Fruit fly (Drosophila melanogaster) whole organism, embryonic: ENCODE data around the gene CG7530.

Experiments used
- ATbp ChIP-seq: fragments of 200-800 bp; sonication (Bioruptor generic); optimal IDR thresholded peaks from 2 replicates; lab custom pipeline; 2017; ENCODE audit warnings: missing biosample characterization, mild to moderate bottlenecking, missing genetic modification characterization, missing genetic modification reagents
- Antp ChIP-seq: fragments of 200-800 bp; sonication (Bioruptor generic); optimal IDR thresholded peaks from 3 replicates; lab custom pipeline; 2016; ENCODE audit warnings: missing biosample characterization, missing genetic modification characterization
- Atf6 ChIP-seq: fragments of 200-800 bp; sonication (Bioruptor generic); IDR thresholded peaks from 2 replicates; pipeline ENCODE4 v1.3.6; 2022; ENCODE audit warnings: missing biosample characterization, missing genetic modification characterization
- Bgb ChIP-seq: fragments of 200-800 bp; sonication (Bioruptor generic); IDR thresholded peaks from 2 replicates; pipeline ENCODE4 v1.3.6; 2022; ENCODE audit warnings: missing biosample characterization, missing genetic modification characterization; ENCODE audit not compliant: partially characterized antibody
- CG10959 ChIP-seq: fragments of 200-800 bp; sonication (Bioruptor generic); IDR thresholded peaks from 2 replicates; pipeline ENCODE4 v1.3.6; 2022; ENCODE audit warnings: missing biosample characterization, missing genetic modification characterization
- CG11247 ChIP-seq: fragments of 200-800 bp; sonication (Bioruptor generic); IDR thresholded peaks from 2 replicates; pipeline ENCODE4 v1.3.6; 2022; ENCODE audit warnings: missing biosample characterization, missing genetic modification characterization
- CG11398 ChIP-seq: fragments of 200-800 bp; sonication (Bioruptor generic); optimal IDR thresholded peaks from 2 replicates; lab custom pipeline; 2016; ENCODE audit warnings: missing biosample characterization, missing genetic modification characterization
- CG11723 ChIP-seq: fragments of 200-800 bp; sonication (Bioruptor generic); optimal IDR thresholded peaks from 2 replicates; lab custom pipeline; 2017; ENCODE audit warnings: missing biosample characterization, mild to moderate bottlenecking, missing genetic modification characterization
- CG13296 ChIP-seq: fragments of 200-800 bp; sonication (Bioruptor generic); optimal IDR thresholded peaks from 3 replicates; lab custom pipeline; 2018; ENCODE audit warnings: missing biosample characterization, mild to moderate bottlenecking, missing genetic modification characterization
- CG14667 ChIP-seq: fragments of 200-800 bp; sonication (Bioruptor generic); IDR thresholded peaks from 2 replicates; pipeline ENCODE4 v1.3.6; 2022; ENCODE audit warnings: missing biosample characterization, missing genetic modification characterization
- CG14710 ChIP-seq: fragments of 200-800 bp; sonication (Bioruptor generic); optimal IDR thresholded peaks from 3 replicates; lab custom pipeline; 2019; ENCODE audit warnings: missing biosample characterization, mild to moderate bottlenecking, missing genetic modification characterization, moderate library complexity
- CG15479 ChIP-seq: fragments of 200-800 bp; sonication (Bioruptor generic); optimal IDR thresholded peaks from 3 replicates; lab custom pipeline; 2019; ENCODE audit warnings: missing biosample characterization, mild to moderate bottlenecking, missing genetic modification characterization, moderate library complexity
- CG15514 ChIP-seq: fragments of 200-800 bp; sonication (Bioruptor generic); optimal IDR thresholded peaks from 3 replicates; lab custom pipeline; 2017; ENCODE audit warnings: missing biosample characterization, missing genetic modification characterization, mild to moderate bottlenecking, moderate library complexity, missing genetic modification reagents
- CG15601 ChIP-seq: fragments of 200-800 bp; sonication (Bioruptor generic); optimal IDR thresholded peaks from 3 replicates; lab custom pipeline; 2019; ENCODE audit warnings: missing biosample characterization, mild to moderate bottlenecking, missing genetic modification characterization, moderate library complexity
- CG17568 ChIP-seq: fragments of 200-800 bp; sonication (Bioruptor generic); optimal IDR thresholded peaks from 2 replicates; lab custom pipeline; 2018; ENCODE audit warnings: missing biosample characterization, mild to moderate bottlenecking, missing genetic modification characterization, moderate library complexity
- CG1792 ChIP-seq: fragments of 200-800 bp; sonication (Bioruptor generic); optimal IDR thresholded peaks from 2 replicates; lab custom pipeline; 2016; ENCODE audit warnings: missing biosample characterization, missing genetic modification characterization
- CG30431 ChIP-seq: fragments of 200-800 bp; sonication (Bioruptor generic); optimal IDR thresholded peaks from 2 replicates; lab custom pipeline; 2017; ENCODE audit warnings: missing biosample characterization, missing genetic modification characterization
- CG3847 ChIP-seq: fragments of 200-800 bp; sonication (Bioruptor generic); IDR thresholded peaks from 2 replicates; pipeline ENCODE4 v1.3.6; 2022; ENCODE audit warnings: missing biosample characterization, missing genetic modification characterization
- CG4424 ChIP-seq: fragments of 200-800 bp; sonication (Bioruptor generic); optimal IDR thresholded peaks from 3 replicates; lab custom pipeline; 2016; ENCODE audit warnings: missing biosample characterization, missing genetic modification characterization
- CG4707 ChIP-seq: fragments of 200-800 bp; sonication (Bioruptor generic); optimal IDR thresholded peaks from 2 replicates; lab custom pipeline; 2018; ENCODE audit warnings: missing biosample characterization, mild to moderate bottlenecking, missing genetic modification characterization, moderate library complexity
- CG7839 ChIP-seq: fragments of 200-800 bp; sonication (Bioruptor generic); optimal IDR thresholded peaks from 3 replicates; lab custom pipeline; 2018; ENCODE audit warnings: missing biosample characterization, mild to moderate bottlenecking, missing genetic modification characterization, moderate library complexity
- Dbx ChIP-seq: fragments of 200-800 bp; sonication (Bioruptor generic); IDR thresholded peaks from 3 replicates; pipeline ENCODE4 v1.3.6; 2022; ENCODE audit warnings: missing biosample characterization, missing genetic modification characterization
- Doc2 ChIP-seq: fragments of 200-800 bp; sonication (Bioruptor generic); IDR thresholded peaks from 2 replicates; pipeline ENCODE4 v1.3.6; 2022; ENCODE audit warnings: missing biosample characterization, missing genetic modification characterization
- Ets97D ChIP-seq: fragments of 200-800 bp; sonication (Bioruptor generic); optimal IDR thresholded peaks from 3 replicates; lab custom pipeline; 2016; ENCODE audit warnings: missing biosample characterization, missing genetic modification characterization
- H15 ChIP-seq: fragments of 200-800 bp; sonication (Bioruptor generic); IDR thresholded peaks from 3 replicates; pipeline ENCODE4 v1.3.6; 2022; ENCODE audit warnings: missing biosample characterization, missing genetic modification characterization
- Hand ChIP-seq: fragments of 200-800 bp; sonication (Bioruptor generic); optimal IDR thresholded peaks from 2 replicates; lab custom pipeline; 2017; ENCODE audit warnings: mild to moderate bottlenecking, missing biosample characterization, missing genetic modification reagents, missing genetic modification characterization
- Hr39 ChIP-seq: fragments of >200 bp; optimal IDR thresholded peaks from 2 replicates; lab custom pipeline; 2017
- Hr51 ChIP-seq, 2 experiments: fragments of 200-800 bp; sonication (Bioruptor generic); optimal IDR thresholded peaks; 2 replicates in 1 of 2; 3 replicates in 1 of 2; lab custom pipeline; 2016 to 2018; ENCODE audit warnings: missing biosample characterization in 2 of 2, missing genetic modification characterization in 2 of 2, mild to moderate bottlenecking in 1 of 2, moderate library complexity in 1 of 2
- Kr ChIP-seq: fragments of 200-800 bp; sonication (Bioruptor generic); optimal IDR thresholded peaks from 2 replicates; lab custom pipeline; 2017; ENCODE audit warnings: missing biosample characterization, mild to moderate bottlenecking, missing genetic modification characterization
- Lpt ChIP-seq: fragments of >200 bp; optimal IDR thresholded peaks from 2 replicates; lab custom pipeline; 2018; ENCODE audit warnings: missing biosample characterization, missing genetic modification characterization
- MTF-1 ChIP-seq: fragments of 200-800 bp; sonication (Bioruptor generic); optimal IDR thresholded peaks from 2 replicates; lab custom pipeline; 2018; ENCODE audit warnings: missing biosample characterization, mild to moderate bottlenecking, missing genetic modification characterization, borderline replicate concordance
- Pdp1 ChIP-seq, 2 experiments: fragments of 200-800 bp; sonication (Bioruptor generic); optimal IDR thresholded peaks; 3 replicates each; lab custom pipeline; 2016; ENCODE audit warnings: missing biosample characterization in 2 of 2, missing genetic modification characterization in 2 of 2, mild to moderate bottlenecking in 1 of 2, moderate library complexity in 1 of 2
- Taf1 ChIP-seq: fragments of 200-800 bp; sonication (Bioruptor generic); IDR thresholded peaks from 2 replicates; pipeline ENCODE4 v1.3.6; 2022; ENCODE audit warnings: missing biosample characterization, missing genetic modification characterization
- amos ChIP-seq: fragments of 200-800 bp; sonication (Bioruptor generic); IDR thresholded peaks from 2 replicates; pipeline ENCODE4 v1.3.6; 2022; ENCODE audit warnings: missing biosample characterization, missing genetic modification characterization; ENCODE audit not compliant: partially characterized antibody
- bbx ChIP-seq: fragments of 200-800 bp; sonication (Bioruptor generic); IDR thresholded peaks from 2 replicates; pipeline ENCODE4 v1.3.6; 2022; ENCODE audit warnings: missing biosample characterization, missing genetic modification characterization; ENCODE audit not compliant: partially characterized antibody
- bowl ChIP-seq: fragments of 200-800 bp; sonication (Bioruptor generic); IDR thresholded peaks from 2 replicates; pipeline ENCODE4 v1.3.6; 2022; ENCODE audit warnings: missing biosample characterization, missing genetic modification characterization
- chif ChIP-seq, 2 experiments: fragments of 200-800 bp; sonication (Bioruptor generic); optimal IDR thresholded peaks; 3 replicates each; lab custom pipeline; 2016; ENCODE audit warnings: missing biosample characterization in 2 of 2, missing genetic modification characterization in 2 of 2
- cwo ChIP-seq: fragments of 200-800 bp; sonication (Bioruptor generic); optimal IDR thresholded peaks from 3 replicates; lab custom pipeline; 2017; ENCODE audit warnings: missing biosample characterization, missing genetic modification characterization, mild to moderate bottlenecking, moderate library complexity, missing genetic modification reagents
- disco-r ChIP-seq: fragments of 200-800 bp; sonication (Bioruptor generic); optimal IDR thresholded peaks from 2 replicates; lab custom pipeline; 2016; ENCODE audit warnings: missing biosample characterization, missing genetic modification characterization
- dpn ChIP-seq, 2 experiments: fragments of 200-800 bp; sonication (Bioruptor generic); optimal IDR thresholded peaks; 3 replicates each; lab custom pipeline; 2016; ENCODE audit warnings: missing biosample characterization in 2 of 2, missing genetic modification characterization in 2 of 2
- en ChIP-seq: fragments of 200-800 bp; sonication (Bioruptor generic); optimal IDR thresholded peaks from 2 replicates; lab custom pipeline; 2016; ENCODE audit warnings: missing biosample characterization, missing genetic modification characterization
- mld ChIP-seq: fragments of 200-800 bp; sonication (Bioruptor generic); IDR thresholded peaks from 3 replicates; pipeline ENCODE4 v1.3.6; 2022; ENCODE audit warnings: missing biosample characterization, missing genetic modification characterization; ENCODE audit not compliant: partially characterized antibody
- otp ChIP-seq: fragments of 200-800 bp; sonication (Bioruptor generic); IDR thresholded peaks from 3 replicates; pipeline ENCODE4, ENCODE4 v1.3.6; 2022; ENCODE audit warnings: missing biosample characterization, missing genetic modification characterization
- run ChIP-seq: fragments of 200-800 bp; sonication (Bioruptor generic); optimal IDR thresholded peaks from 3 replicates; lab custom pipeline; 2018; ENCODE audit warnings: missing biosample characterization, mild to moderate bottlenecking, missing genetic modification characterization
- sd ChIP-seq: fragments of 200-800 bp; sonication (Bioruptor generic); optimal IDR thresholded peaks from 3 replicates; lab custom pipeline; 2018; ENCODE audit warnings: missing biosample characterization, mild to moderate bottlenecking, missing genetic modification characterization, moderate library complexity
- shn ChIP-seq: fragments of 200-800 bp; sonication (Bioruptor generic); optimal IDR thresholded peaks from 3 replicates; lab custom pipeline; 2016; ENCODE audit warnings: missing biosample characterization, missing genetic modification characterization
- sima ChIP-seq: fragments of 200-800 bp; sonication (Bioruptor generic); optimal IDR thresholded peaks from 2 replicates; lab custom pipeline; 2016; ENCODE audit warnings: missing biosample characterization, missing genetic modification characterization
- ssp ChIP-seq: fragments of 200-800 bp; sonication (Bioruptor generic); IDR thresholded peaks from 2 replicates; pipeline ENCODE4 v1.3.6; 2022; ENCODE audit warnings: missing biosample characterization, missing genetic modification characterization
- unpg ChIP-seq: fragments of 200-800 bp; sonication (Bioruptor generic); optimal IDR thresholded peaks from 3 replicates; lab custom pipeline; 2018; ENCODE audit warnings: missing biosample characterization, mild to moderate bottlenecking, missing genetic modification characterization, moderate library complexity

CG7530 gene

dm6 chr3R:14692230-14692970 lies 38.9 kb downstream of the CG7530 start (continued):
- peak; percentile 35 for TF ChIP-seq disco-r (GFP tag; lab: Kevin White, UChicago)
- peak; percentile 83 for TF ChIP-seq CG4424 (GFP tag; lab: Kevin White, UChicago)
- TF ChIP-seq Hand: no peak
- no peak for TF ChIP-seq Taf1
- TF ChIP-seq Pdp1 (GFP tag; optimal IDR thresholded peaks at IDR 0.05; lab: Kevin White, UChicago): peak; percentile 59
- no peak for TF ChIP-seq Atf6
- no peak for TF ChIP-seq run (tag; lab: Kevin White, UChicago)
- TF ChIP-seq Bgb (GFP tag; lab: Robert Waterston, UW): no peak
- 0 out of 2 replicates have a peak, but pooled peaks have one; percentile 8 for TF ChIP-seq amos (GFP tag; lab: Robert Waterston, UW)
- TF ChIP-seq CG17568 (GFP tag; lab: Kevin White, UChicago): peak; percentile 32
- peak; percentile 50 for TF ChIP-seq ssp
- no peak for TF ChIP-seq CG11398 (GFP tag; lab: Kevin White, UChicago)
- peak; percentile 44 for TF ChIP-seq CG11723 (GFP tag; lab: Kevin White, UChicago)
- peak in 1 of 2 experiments; percentile 30 for TF ChIP-seq Hr51 (GFP tag; optimal IDR thresholded peaks at IDR 0.05; lab: Kevin White, UChicago)
- TF ChIP-seq CG14710 (tag; lab: Kevin White, UChicago): peak; percentile 86
- TF ChIP-seq bowl (GFP tag; lab: Robert Waterston, UW): no peak
- peak; percentile 47 to 54 for TF ChIP-seq dpn (GFP tag; optimal IDR thresholded peaks at IDR 0.05; lab: Kevin White, UChicago)
- TF ChIP-seq sima: no peak
- no peak for TF ChIP-seq Lpt (GFP tag; lab: Kevin White, UChicago)
- peak; percentile 74; the same call in 2 of the 3 replicates for TF ChIP-seq otp (GFP tag; lab: Robert Waterston, UW)
- TF ChIP-seq CG15514 (GFP tag; lab: Kevin White, UChicago): no peak
- TF ChIP-seq CG3847 (GFP tag; lab: Robert Waterston, UW): no peak
- TF ChIP-seq Doc2 (GFP tag; lab: Robert Waterston, UW): no peak
- TF ChIP-seq MTF-1 (GFP tag; lab: Kevin White, UChicago): peak; percentile 42
- no peak for TF ChIP-seq Dbx (GFP tag; lab: Robert Waterston, UW)
- TF ChIP-seq chif (GFP tag; optimal IDR thresholded peaks at IDR 0.05; lab: Kevin White, UChicago): peak; percentile 71 to 79
- peak; percentile 69 for TF ChIP-seq Antp (GFP tag; lab: Kevin White, UChicago)
- TF ChIP-seq en (GFP tag; lab: Kevin White, UChicago): no peak
- TF ChIP-seq CG15601 (tag; lab: Kevin White, UChicago): peak; percentile 83
- TF ChIP-seq H15 (GFP tag; lab: Robert Waterston, UW): peak; percentile 55; the same call in 2 of the 3 replicates
- TF ChIP-seq unpg (GFP tag; lab: Kevin White, UChicago): peak; percentile 72
- TF ChIP-seq cwo: no peak
- TF ChIP-seq CG13296 (GFP tag; lab: Kevin White, UChicago): no peak
- TF ChIP-seq CG14667: peak; percentile 35; the same call in 1 of the 2 replicates
- TF ChIP-seq Ets97D (GFP tag; lab: Kevin White, UChicago): no peak
- TF ChIP-seq CG4707 (GFP tag; lab: Kevin White, UChicago): peak; percentile 53
- TF ChIP-seq sd: peak; percentile 51
- peak; percentile 74 for TF ChIP-seq ATbp (GFP tag; lab: Kevin White, UChicago)
- TF ChIP-seq bbx (GFP tag; lab: Robert Waterston, UW): no peak
- no peak for TF ChIP-seq Hr39 (lab: Kevin White, UChicago)
- no peak for TF ChIP-seq CG15479
- peak; percentile 53 for TF ChIP-seq CG30431 (GFP tag; lab: Kevin White, UChicago)
- TF ChIP-seq mld (GFP tag; lab: Robert Waterston, UW): no peak
- TF ChIP-seq CG10959 (GFP tag; lab: Robert Waterston, UW): peak; percentile 88
- peak; percentile 44 for TF ChIP-seq Kr (GFP tag; lab: Kevin White, UChicago)
- peak; percentile 70 for TF ChIP-seq CG7839 (tag; lab: Kevin White, UChicago)
- no peak for TF ChIP-seq CG1792 (GFP tag; lab: Kevin White, UChicago)
- TF ChIP-seq shn (GFP tag; lab: Kevin White, UChicago): peak; percentile 50
- 0 out of 2 replicates have a peak, but pooled peaks have one; percentile 19 for TF ChIP-seq CG11247 (GFP tag; lab: Robert Waterston, UW)
